Fruit fly (Drosophila melanogaster): Measurements from ENCODE around the gene Samuel.
A peak's percentile ranks its signal among the peaks of the same experiment; 100 is the strongest.

Samuel gene

DNA sequence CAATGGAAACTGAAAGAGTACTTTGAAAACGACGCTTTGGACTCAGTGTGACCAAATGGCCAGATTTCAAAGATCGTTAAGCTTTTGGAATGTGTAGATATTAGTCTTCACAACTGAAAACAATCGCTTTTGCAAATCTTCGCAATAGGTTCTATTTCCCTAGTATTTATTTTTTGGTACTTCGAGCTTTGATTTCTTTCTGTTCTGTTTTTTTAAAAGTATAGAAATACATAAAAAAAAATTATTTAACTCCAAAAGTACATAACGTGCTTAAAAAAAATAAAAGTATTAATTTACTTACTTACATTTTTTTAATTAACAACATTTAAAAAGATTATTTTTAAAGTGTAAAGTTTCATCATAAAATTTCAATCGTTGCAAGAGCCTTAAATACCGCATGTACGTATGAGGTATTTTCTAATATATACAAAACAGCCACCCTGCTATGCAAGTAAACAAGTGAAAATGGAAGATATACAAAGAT, 79.4 kb downstream of the Samuel start, which contains the start of the genes piwi and CG12253 (continued):
- no peak for TF ChIP-seq ham (GFP tag; IDR thresholded peaks at IDR 0.05)
- TF ChIP-seq Hsf (GFP tag; optimal IDR thresholded peaks at IDR 0.05) = peak; percentile 77
- peak; percentile 89 for TF ChIP-seq dysf (GFP tag; IDR thresholded peaks at IDR 0.05)
- no peak for TF ChIP-seq abd-A (tag; optimal IDR thresholded peaks at IDR 0.05)
- peak; percentile 87 for TF ChIP-seq CG8388 (GFP tag; optimal IDR thresholded peaks at IDR 0.05)
- TF ChIP-seq zen (tag; optimal IDR thresholded peaks at IDR 0.05) = peak; percentile 33
- no peak for TF ChIP-seq Bgb (GFP tag; IDR thresholded peaks at IDR 0.05; ENCODE audit: partially characterized antibody)
- no peak for TF ChIP-seq CG4854 (GFP tag; optimal IDR thresholded peaks at IDR 0.05)
- peak; percentile 86 for TF ChIP-seq CG13775 (GFP tag; optimal IDR thresholded peaks at IDR 0.05)
- no peak for TF ChIP-seq CG2678 (tag; optimal IDR thresholded peaks at IDR 0.05)
- TF ChIP-seq H2.0 (GFP tag; IDR thresholded peaks at IDR 0.05) = peak; percentile 70
- TF ChIP-seq jumu (GFP tag; optimal IDR thresholded peaks at IDR 0.05) = no peak
- peak; percentile 85; the same call in 1 of the 2 replicates for TF ChIP-seq sob (GFP tag; IDR thresholded peaks at IDR 0.05)
- no peak for TF ChIP-seq inv (GFP tag; IDR thresholded peaks at IDR 0.05; ENCODE audit: partially characterized antibody)
- no peak for TF ChIP-seq sima (GFP tag; optimal IDR thresholded peaks at IDR 0.05)
- no peak for TF ChIP-seq ERR (GFP tag; optimal IDR thresholded peaks at IDR 0.05)
- no peak for TF ChIP-seq CG10543 (GFP tag; optimal IDR thresholded peaks at IDR 0.05)
- TF ChIP-seq zen2 (GFP tag; IDR thresholded peaks at IDR 0.05; ENCODE audit: partially characterized antibody) = no peak
- peak; percentile 61 for TF ChIP-seq cato (GFP tag; optimal IDR thresholded peaks at IDR 0.05; ENCODE audit: borderline replicate concordance)
- no peak for TF ChIP-seq CG13624 (GFP tag; optimal IDR thresholded peaks at IDR 0.05)
- TF ChIP-seq gsb (GFP tag; IDR thresholded peaks at IDR 0.05) = no peak
- TF ChIP-seq CG10462 (GFP tag; optimal IDR thresholded peaks at IDR 0.05) = peak; percentile 8
- TF ChIP-seq Hmx (GFP tag; optimal IDR thresholded peaks at IDR 0.05) = no peak
- TF ChIP-seq Asciz (GFP tag; optimal IDR thresholded peaks at IDR 0.05) = peak; percentile 20
- TF ChIP-seq sug (tag; optimal IDR thresholded peaks at IDR 0.05) = peak; percentile 56
- TF ChIP-seq Deaf1 (tag; optimal IDR thresholded peaks at IDR 0.05) = no peak
- no peak for TF ChIP-seq CG10565 (GFP tag; optimal IDR thresholded peaks at IDR 0.05)
- TF ChIP-seq lbe (GFP tag; optimal IDR thresholded peaks at IDR 0.05) = no peak
- TF ChIP-seq Mad (GFP tag; optimal IDR thresholded peaks at IDR 0.05) = no peak
- peak; percentile 54 for TF ChIP-seq CG32532 (GFP tag; IDR thresholded peaks at IDR 0.05)
- no peak for TF ChIP-seq tx (GFP tag; optimal IDR thresholded peaks at IDR 0.05)
- peak; percentile 58 for TF ChIP-seq ap (GFP tag; IDR thresholded peaks at IDR 0.05)
- no peak for TF ChIP-seq CG17912 (GFP tag; optimal IDR thresholded peaks at IDR 0.05)
- no peak for TF ChIP-seq salm (tag; optimal IDR thresholded peaks at IDR 0.05)
- TF ChIP-seq CG18476 (GFP tag; optimal IDR thresholded peaks at IDR 0.05) = peak; percentile 24
- TF ChIP-seq NC2β (GFP tag; optimal IDR thresholded peaks at IDR 0.05) = no peak
- TF ChIP-seq CG3995 (GFP tag; optimal IDR thresholded peaks at IDR 0.05) = no peak
- peak; percentile 82; the same call in 1 of the 2 replicates for TF ChIP-seq CG17328 (GFP tag; IDR thresholded peaks at IDR 0.05)
- TF ChIP-seq CG14014 (GFP tag; IDR thresholded peaks at IDR 0.05) = peak; percentile 66; the same call in 1 of the 2 replicates
- TF ChIP-seq CG15269 (tag; optimal IDR thresholded peaks at IDR 0.05) = no peak
- no peak for TF ChIP-seq Hr78 (GFP tag; optimal IDR thresholded peaks at IDR 0.05)
- TF ChIP-seq CG8944 (GFP tag; optimal IDR thresholded peaks at IDR 0.05) = no peak
- TF ChIP-seq zfh2 (GFP tag; optimal IDR thresholded peaks at IDR 0.05) = peak; percentile 28
- TF ChIP-seq Fer2 (tag; optimal IDR thresholded peaks at IDR 0.05) = no peak
- TF ChIP-seq ken (GFP tag; IDR thresholded peaks at IDR 0.05) = no peak; the same call in 1 of the 3 replicates
- peak; percentile 55 for TF ChIP-seq Nf-YA (GFP tag; IDR thresholded peaks at IDR 0.05)
- TF ChIP-seq CG15696 (tag; optimal IDR thresholded peaks at IDR 0.05) = peak; percentile 37
- no peak for TF ChIP-seq CG9215 (GFP tag; IDR thresholded peaks at IDR 0.05)
- no peak for TF ChIP-seq Side (GFP tag; optimal IDR thresholded peaks at IDR 0.05)
- no peak for TF ChIP-seq jing (GFP tag; optimal IDR thresholded peaks at IDR 0.05)
- peak; percentile 80 for TF ChIP-seq nmo (GFP tag; optimal IDR thresholded peaks at IDR 0.05)

Measured in whole organism, embryonic.